Worm (Caenorhabditis elegans) whole organism, L4 larva: ENCODE results near the gene F40H3.3.
A peak's percentile ranks its signal among the peaks of the same experiment; 100 is the strongest.

Experiments
- F37D6.2 ChIP-seq: sonication (generic microtip); optimal IDR thresholded peaks from 2 replicates; lab custom pipeline; 2016; ENCODE audit warnings: mild to moderate bottlenecking, missing genetic modification characterization, missing compliant biosample characterization
- R02D3.7 ChIP-seq: fragments of 150-350 bp; sonication (generic microtip); optimal IDR thresholded peaks from 3 replicates; lab custom pipeline; 2014; ENCODE audit warnings: missing biosample characterization, missing genetic modification characterization
- Y5F2A.4 ChIP-seq: fragments of 200-800 bp; sonication (Bioruptor generic); optimal IDR thresholded peaks from 2 replicates; lab custom pipeline; 2018; ENCODE audit warnings: mild to moderate bottlenecking, missing genetic modification characterization, missing compliant biosample characterization
- aly-2 ChIP-seq: sonication (generic microtip); optimal IDR thresholded peaks from 2 replicates; lab custom pipeline; 2018; ENCODE audit warnings: missing biosample characterization, missing genetic modification characterization
- ama-1 ChIP-seq: fragments of 150-350 bp; optimal IDR thresholded peaks from 2 replicates; lab custom pipeline; 2014; ENCODE audit warnings: inconsistent platforms, mixed read lengths
- ceh-44 ChIP-seq: fragments of 200-800 bp; sonication (Bioruptor generic); IDR thresholded peaks from 2 replicates; pipeline ENCODE4 v1.3.6; 2022; ENCODE audit warnings: missing genetic modification reagents, missing genetic modification characterization, missing compliant biosample characterization
- ceh-82 ChIP-seq: sonication (generic microtip); optimal IDR thresholded peaks from 2 replicates; lab custom pipeline; 2017; ENCODE audit warnings: missing biosample characterization, missing genetic modification characterization
- ces-1 ChIP-seq: fragments of 150-350 bp; sonication (generic microtip); optimal IDR thresholded peaks from 4 replicates; lab custom pipeline; 2014; ENCODE audit warnings: missing biosample characterization, missing genetic modification reagents, missing genetic modification characterization
- ctbp-1 ChIP-seq: fragments of 200-800 bp; sonication (Bioruptor generic); IDR thresholded peaks from 2 replicates; pipeline ENCODE4 v1.3.6; 2022; ENCODE audit warnings: missing genetic modification reagents, missing genetic modification characterization, missing compliant biosample characterization
- daf-8 ChIP-seq: fragments of 200-800 bp; sonication (Bioruptor generic); IDR thresholded peaks from 2 replicates; pipeline ENCODE4 v1.3.6; 2022; ENCODE audit warnings: missing genetic modification characterization, missing compliant biosample characterization
- dmd-8 ChIP-seq: fragments of 200-800 bp; sonication (Bioruptor generic); IDR thresholded peaks from 2 replicates; pipeline ENCODE4 v1.3.6; 2022; ENCODE audit warnings: missing genetic modification characterization, missing compliant biosample characterization
- duxl-1 ChIP-seq: sonication (generic microtip); optimal IDR thresholded peaks from 2 replicates; lab custom pipeline; 2016; ENCODE audit warnings: mild to moderate bottlenecking, missing genetic modification characterization, moderate library complexity, missing compliant biosample characterization; ENCODE audit not compliant: poor library complexity
- dve-1 ChIP-seq: sonication (generic microtip); optimal IDR thresholded peaks from 2 replicates; lab custom pipeline; 2017; ENCODE audit warnings: antibody characterized with exemption, mild to moderate bottlenecking, missing genetic modification characterization, missing compliant biosample characterization; ENCODE audit not compliant: insufficient read depth
- egl-43 ChIP-seq: fragments of 200-800 bp; sonication (Bioruptor generic); IDR thresholded peaks from 2 replicates; pipeline ENCODE4 v1.3.6; 2022; ENCODE audit warnings: missing genetic modification reagents, missing genetic modification characterization, missing compliant biosample characterization
- fkh-10 ChIP-seq: fragments of 150-350 bp; optimal IDR thresholded peaks from 2 replicates; lab custom pipeline; 2014; ENCODE audit warnings: missing biosample characterization, missing genetic modification reagents, missing genetic modification characterization
- fos-1 ChIP-seq: fragments of 150-350 bp; optimal IDR thresholded peaks from 2 replicates; lab custom pipeline; 2014; ENCODE audit warnings: missing biosample characterization, missing genetic modification characterization
- hlh-30 ChIP-seq: sonication (generic microtip); optimal IDR thresholded peaks from 2 replicates; lab custom pipeline; 2017; ENCODE audit warnings: antibody characterized with exemption, mild to moderate bottlenecking, missing genetic modification characterization, missing compliant biosample characterization; ENCODE audit not compliant: insufficient read depth
- lim-7 ChIP-seq: fragments of 200-800 bp; sonication (Bioruptor generic); IDR thresholded peaks from 2 replicates; pipeline ENCODE4 v1.3.6; 2022; ENCODE audit warnings: missing genetic modification characterization, missing compliant biosample characterization
- lin-39 ChIP-seq: fragments of 150-350 bp; optimal IDR thresholded peaks from 2 replicates; lab custom pipeline; 2014; ENCODE audit warnings: missing biosample characterization, missing genetic modification reagents, missing genetic modification characterization
- lsy-2 ChIP-seq, 2 experiments: fragments of 150-350 bp in 1 of 2; sonication (generic microtip) in 1 of 2; optimal IDR thresholded peaks; 2 replicates each; lab custom pipeline; 2014 to 2017; ENCODE audit warnings: missing biosample characterization in 2 of 2, missing genetic modification characterization in 2 of 2
- mep-1 ChIP-seq: fragments of 150-350 bp; sonication (generic microtip); optimal IDR thresholded peaks from 3 replicates; lab custom pipeline; 2014; ENCODE audit warnings: missing biosample characterization, missing genetic modification characterization
- mxl-3 ChIP-seq: fragments of 200-800 bp; sonication (Bioruptor generic); optimal IDR thresholded peaks from 2 replicates; lab custom pipeline; 2018; ENCODE audit warnings: mild to moderate bottlenecking, missing genetic modification characterization, missing compliant biosample characterization
- nhr-25 ChIP-seq: sonication (generic microtip); optimal IDR thresholded peaks from 2 replicates; lab custom pipeline; 2017; ENCODE audit warnings: missing genetic modification characterization, mild to moderate bottlenecking, missing compliant biosample characterization, antibody characterized with exemption, moderate library complexity, borderline replicate concordance; ENCODE audit not compliant: insufficient read depth
- saeg-2 ChIP-seq: fragments of 200-800 bp; sonication (Bioruptor generic); IDR thresholded peaks from 2 replicates; pipeline ENCODE4 v1.3.6; 2022; ENCODE audit warnings: missing genetic modification reagents, missing genetic modification characterization, missing compliant biosample characterization
- skn-1 ChIP-seq: fragments of 150-350 bp; optimal IDR thresholded peaks from 2 replicates; lab custom pipeline; 2014; ENCODE audit warnings: missing biosample characterization, missing genetic modification characterization
- snpc-4 ChIP-seq: fragments of 150-350 bp; optimal IDR thresholded peaks from 2 replicates; lab custom pipeline; 2014; ENCODE audit warnings: missing biosample characterization, missing genetic modification characterization
- spr-3 ChIP-seq: fragments of 200-800 bp; sonication (Bioruptor generic); optimal IDR thresholded peaks from 2 replicates; lab custom pipeline; 2018; ENCODE audit warnings: mild to moderate bottlenecking, missing genetic modification characterization, missing compliant biosample characterization
- tra-1 ChIP-seq: fragments of 200-800 bp; sonication (Bioruptor generic); IDR thresholded peaks from 2 replicates; pipeline ENCODE4 v1.3.6; 2022; ENCODE audit warnings: missing genetic modification reagents, missing genetic modification characterization, missing compliant biosample characterization
- unc-62 ChIP-seq, 3 experiments: fragments of 150-350 bp in 1 of 3; sonication (generic microtip); optimal IDR thresholded peaks in 2 of 3; peaks in 1 of 3; 1 replicate in 1 of 3; 2 replicates in 2 of 3; lab custom pipeline; 2014 to 2017; ENCODE audit warnings: missing biosample characterization in 3 of 3, missing genetic modification characterization in 3 of 3, missing genetic modification reagents in 3 of 3, missing genotype in 1 of 3
- vab-7 ChIP-seq: fragments of 200-800 bp; sonication (Bioruptor generic); IDR thresholded peaks from 2 replicates; pipeline ENCODE4 v1.3.6; 2022; ENCODE audit warnings: missing genetic modification reagents, missing genetic modification characterization, missing compliant biosample characterization
- zag-1 ChIP-seq: fragments of 150-350 bp; optimal IDR thresholded peaks from 2 replicates; lab custom pipeline; 2014; ENCODE audit warnings: missing biosample characterization, missing genetic modification characterization
- ztf-7 ChIP-seq: fragments of 150-350 bp; optimal IDR thresholded peaks from 2 replicates; lab custom pipeline; 2014; ENCODE audit warnings: missing biosample characterization, missing genetic modification characterization

The F40H3.3 gene

DNA sequence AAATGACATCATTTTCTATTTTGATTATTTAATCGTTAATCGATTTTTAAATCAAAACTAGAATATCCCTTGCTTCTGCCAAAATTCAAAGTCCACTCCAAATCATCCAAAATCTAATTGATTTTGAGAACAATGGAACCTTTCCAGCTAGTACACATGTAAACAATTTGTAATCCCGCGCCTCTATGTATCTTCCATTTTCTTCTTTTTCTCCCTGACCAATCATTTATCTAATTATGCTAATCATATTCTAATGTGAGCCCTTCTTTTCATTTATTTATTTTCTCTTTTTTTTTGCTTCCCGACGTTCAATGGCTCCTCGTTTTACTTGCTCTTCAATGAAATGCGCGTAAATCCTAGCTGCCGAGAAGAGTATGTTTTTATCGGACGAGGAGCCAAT, 33.2 kb upstream of the F40H3.3 start:
- TF ChIP-seq lim-7 (GFP tag; lab: Robert Waterston, UW) (no peak), F37D6.2 (tag; lab: Kevin White, UChicago) (no peak), mxl-3 (GFP tag; lab: Kevin White, UChicago) (no peak), R02D3.7 (tag; lab: Kevin White, UChicago) (no peak), dve-1 (no peak), skn-1 (tag; lab: Kevin White, UChicago) (no peak), fos-1 (tag; lab: Kevin White, UChicago) (no peak), dmd-8 (GFP tag; lab: Robert Waterston, UW) (no peak), duxl-1 (tag; lab: Kevin White, UChicago) (no peak), vab-7 (GFP tag; lab: Robert Waterston, UW) (no peak), nhr-25 (tag; lab: Kevin White, UChicago) (no peak), ztf-7 (tag; lab: Kevin White, UChicago) (no peak), egl-43 (no peak), snpc-4 (tag; lab: Kevin White, UChicago) (no peak), tra-1 (no peak), aly-2 (tag; lab: Kevin White, UChicago) (no peak), saeg-2 (GFP tag; lab: Robert Waterston, UW) (no peak), lin-39 (tag; lab: Kevin White, UChicago) (no peak)

DNA sequence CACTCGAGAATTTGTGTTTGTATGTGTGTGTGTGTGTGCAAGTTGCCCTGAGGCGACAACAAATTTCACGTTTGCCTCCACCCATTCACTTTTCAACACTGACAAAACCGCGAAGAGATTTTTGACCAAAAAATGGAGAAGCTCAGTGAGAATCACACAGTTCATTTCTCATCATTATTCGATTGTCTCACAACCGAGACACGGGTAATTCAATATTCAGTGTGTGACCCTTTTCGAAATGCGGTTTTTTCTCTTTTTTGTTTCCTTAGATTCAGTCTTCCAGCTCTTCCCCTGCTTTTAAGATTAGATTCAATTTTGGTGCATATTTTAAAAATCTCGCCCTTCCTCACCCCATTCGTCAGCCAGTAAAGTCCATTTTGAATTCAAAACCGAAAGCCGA, 31.8 kb upstream of the F40H3.3 start:
- TF ChIP-seq ceh-82 = no peak
- peak; percentile 15 for TF ChIP-seq ces-1 (GFP tag; lab: Kevin White, UChicago)
- no peak for TF ChIP-seq zag-1 (tag; lab: Kevin White, UChicago)
- TF ChIP-seq daf-8 (GFP tag; lab: Robert Waterston, UW) = no peak
- no peak for TF ChIP-seq spr-3 (GFP tag; lab: Kevin White, UChicago)
- TF ChIP-seq, all 104 proteins: peak for 1

- TF ChIP-seq R02D3.7 (tag; lab: Kevin White, UChicago) (no peak), unc-62 (GFP tag; optimal IDR thresholded peaks at IDR 0.05 in 1 of 2; lab: Kevin White, UChicago) (peak in 1 of 2 experiments; percentile 7), unc-62 (tag; optimal IDR thresholded peaks at IDR 0.05; lab: Kevin White, UChicago) (no peak), fkh-10 (GFP tag; lab: Kevin White, UChicago) (peak; percentile 56)
Measured at ce11 chrII:6142539-6142938, 28.8 kb upstream of the F40H3.3 start.

DNA sequence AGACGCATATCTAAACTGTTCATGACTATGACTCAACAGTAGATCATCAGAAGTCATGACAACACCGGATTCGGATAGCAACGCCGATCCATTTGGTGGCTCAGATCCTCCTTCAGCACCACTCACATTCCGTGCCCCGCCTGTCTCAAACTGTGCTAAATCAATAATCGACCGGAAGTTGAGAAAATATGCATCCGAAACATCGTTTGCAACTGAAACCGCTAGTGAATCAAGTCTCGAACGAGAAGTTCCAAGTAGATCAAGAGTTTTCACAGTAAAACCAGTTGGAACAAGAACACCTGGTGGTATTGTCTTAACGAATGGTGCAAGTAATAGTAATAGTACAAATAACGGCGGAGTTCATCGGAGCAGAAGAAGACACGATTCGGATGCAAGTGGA, 24.2 kb upstream of the F40H3.3 start:
- TF ChIP-seq Y5F2A.4 = no peak
- no peak for TF ChIP-seq spr-3 (GFP tag; lab: Kevin White, UChicago)
- TF ChIP-seq fos-1 (tag; lab: Kevin White, UChicago) = no peak
- no peak for TF ChIP-seq ceh-44 (GFP tag; lab: Robert Waterston, UW)
- TF ChIP-seq R02D3.7 (tag; lab: Kevin White, UChicago) = no peak
- peak in 1 of 2 experiments; percentile 93 for TF ChIP-seq unc-62 (GFP tag; optimal IDR thresholded peaks at IDR 0.05 in 1 of 2; lab: Kevin White, UChicago)
- no peak for TF ChIP-seq unc-62 (tag; optimal IDR thresholded peaks at IDR 0.05; lab: Kevin White, UChicago)
- TF ChIP-seq, all 104 proteins: peak for 1

ce11 chrII:6148369-6148768, 22.9 kb upstream of the F40H3.3 start:
- TF ChIP-seq fkh-10 (GFP tag; lab: Kevin White, UChicago) = peak; percentile 54
- peak; percentile 34 for TF ChIP-seq hlh-30
- no peak for TF ChIP-seq lsy-2 (tag; optimal IDR thresholded peaks at IDR 0.05; lab: Kevin White, UChicago)
- TF ChIP-seq mep-1 (tag; lab: Kevin White, UChicago) = peak; percentile 25
- peak; percentile 24 for TF ChIP-seq F37D6.2 (tag; lab: Kevin White, UChicago)
- peak; percentile 69 for TF ChIP-seq ctbp-1 (GFP tag; lab: Robert Waterston, UW)
- TF ChIP-seq ama-1 (lab: Kevin White, UChicago) = no peak
- peak; percentile 74 for TF ChIP-seq ces-1 (GFP tag; lab: Kevin White, UChicago)
